Worm (Caenorhabditis elegans) whole organism, late embryonic: Measurements from ENCODE around the gene F13H8.11.

Experiments
- C38D4.7 ChIP-seq: fragments of 200-800 bp; sonication (Bioruptor generic); optimal IDR thresholded peaks from 2 replicates; lab custom pipeline; 2018; ENCODE audit warnings: mild to moderate bottlenecking, missing genetic modification characterization, moderate library complexity, missing compliant biosample characterization
- T23F11.4 ChIP-seq: fragments of 200-800 bp; sonication (Bioruptor generic); optimal IDR thresholded peaks from 2 replicates; lab custom pipeline; 2018; ENCODE audit warnings: mild to moderate bottlenecking, missing genetic modification characterization, missing compliant biosample characterization
- Y22D7AL.16 ChIP-seq: sonication (generic microtip); optimal IDR thresholded peaks from 2 replicates; lab custom pipeline; 2016; ENCODE audit warnings: missing genetic modification characterization, missing compliant biosample characterization
- ama-1 ChIP-seq: fragments of 150-350 bp; optimal IDR thresholded peaks from 2 replicates; lab custom pipeline; 2014
- ceh-14 ChIP-seq: sonication (generic microtip); optimal IDR thresholded peaks from 2 replicates; lab custom pipeline; 2016; ENCODE audit warnings: missing genotype, missing genetic modification characterization, missing compliant biosample characterization
- ceh-2 ChIP-seq: sonication (generic microtip); optimal IDR thresholded peaks from 2 replicates; lab custom pipeline; 2016; ENCODE audit warnings: missing genotype, missing genetic modification characterization, missing compliant biosample characterization
- ceh-22 ChIP-seq: sonication (generic microtip); optimal IDR thresholded peaks from 2 replicates; lab custom pipeline; 2017; ENCODE audit warnings: missing biosample characterization, missing genetic modification characterization
- ceh-24 ChIP-seq: sonication (generic microtip); optimal IDR thresholded peaks from 2 replicates; lab custom pipeline; 2016; ENCODE audit warnings: mild to moderate bottlenecking, missing genetic modification characterization, missing compliant biosample characterization
- ceh-48 ChIP-seq: sonication (generic microtip); optimal IDR thresholded peaks from 2 replicates; lab custom pipeline; 2016; ENCODE audit warnings: missing genetic modification characterization, inconsistent platforms, missing compliant biosample characterization
- ceh-6 ChIP-seq: fragments of 200-800 bp; sonication (Bioruptor generic); optimal IDR thresholded peaks from 2 replicates; lab custom pipeline; 2018; ENCODE audit warnings: mild to moderate bottlenecking, missing genetic modification characterization, missing compliant biosample characterization
- ceh-9 ChIP-seq: sonication (generic microtip); optimal IDR thresholded peaks from 2 replicates; lab custom pipeline; 2016; ENCODE audit warnings: mild to moderate bottlenecking, missing genetic modification characterization, inconsistent platforms, missing compliant biosample characterization
- che-1 ChIP-seq: sonication (generic microtip); optimal IDR thresholded peaks from 2 replicates; lab custom pipeline; 2016; ENCODE audit warnings: mild to moderate bottlenecking, missing genetic modification characterization, missing compliant biosample characterization
- dmd-4 ChIP-seq: sonication (generic microtip); optimal IDR thresholded peaks from 2 replicates; lab custom pipeline; 2016; ENCODE audit warnings: borderline replicate concordance, missing genetic modification characterization, missing compliant biosample characterization
- dve-1 ChIP-seq: sonication (generic microtip); optimal IDR thresholded peaks from 2 replicates; lab custom pipeline; 2017; ENCODE audit warnings: antibody characterized with exemption, mild to moderate bottlenecking, missing genetic modification characterization, missing compliant biosample characterization
- elt-2 ChIP-seq: sonication (generic microtip); optimal IDR thresholded peaks from 2 replicates; lab custom pipeline; 2016; ENCODE audit warnings: missing genetic modification reagents, missing genetic modification characterization, missing compliant biosample characterization
- elt-4 ChIP-seq: sonication (generic microtip); optimal IDR thresholded peaks from 2 replicates; lab custom pipeline; 2016; ENCODE audit warnings: missing genetic modification characterization, missing compliant biosample characterization
- eyg-1 ChIP-seq: sonication (generic microtip); optimal IDR thresholded peaks from 2 replicates; lab custom pipeline; 2016; ENCODE audit warnings: missing genotype, missing genetic modification characterization, missing compliant biosample characterization
- fkh-10 ChIP-seq: fragments of 150-350 bp; optimal IDR thresholded peaks from 2 replicates; lab custom pipeline; 2014; ENCODE audit warnings: missing biosample characterization, missing genetic modification reagents, missing genetic modification characterization
- hlh-13 ChIP-seq: fragments of 200-800 bp; sonication (Bioruptor generic); optimal IDR thresholded peaks from 2 replicates; lab custom pipeline; 2018; ENCODE audit warnings: mild to moderate bottlenecking, missing genetic modification characterization, missing compliant biosample characterization
- hlh-15 ChIP-seq: sonication (generic microtip); optimal IDR thresholded peaks from 2 replicates; lab custom pipeline; 2016; ENCODE audit warnings: missing genetic modification characterization, missing compliant biosample characterization
- hlh-6 ChIP-seq: sonication (generic microtip); optimal IDR thresholded peaks from 2 replicates; lab custom pipeline; 2016; ENCODE audit warnings: missing genotype, missing genetic modification characterization, missing compliant biosample characterization
- lim-6 ChIP-seq: sonication (generic microtip); optimal IDR thresholded peaks from 2 replicates; lab custom pipeline; 2016; ENCODE audit warnings: missing genetic modification characterization, missing compliant biosample characterization
- lin-11 ChIP-seq: fragments of 200-800 bp; sonication (Bioruptor generic); optimal IDR thresholded peaks from 2 replicates; lab custom pipeline; 2018; ENCODE audit warnings: mild to moderate bottlenecking, missing genetic modification characterization, missing compliant biosample characterization
- mec-3 ChIP-seq: sonication (generic microtip); optimal IDR thresholded peaks from 2 replicates; lab custom pipeline; 2016; ENCODE audit warnings: borderline replicate concordance, missing genetic modification characterization, missing compliant biosample characterization
- nhr-11 ChIP-seq: fragments of 150-350 bp; optimal IDR thresholded peaks from 2 replicates; lab custom pipeline; 2014; ENCODE audit warnings: missing biosample characterization, missing genetic modification characterization
- nhr-232 ChIP-seq: sonication (generic microtip); optimal IDR thresholded peaks from 2 replicates; lab custom pipeline; 2016; ENCODE audit warnings: missing genetic modification characterization, missing compliant biosample characterization
- npax-4 ChIP-seq: sonication (generic microtip); optimal IDR thresholded peaks from 2 replicates; lab custom pipeline; 2016; ENCODE audit warnings: missing genetic modification characterization, missing compliant biosample characterization
- pax-1 ChIP-seq: fragments of 150-350 bp; optimal IDR thresholded peaks from 2 replicates; lab custom pipeline; 2014; ENCODE audit warnings: missing biosample characterization, missing genetic modification characterization
- pha-4 ChIP-seq: fragments of 150-350 bp; optimal IDR thresholded peaks from 2 replicates; lab custom pipeline; 2018; ENCODE audit warnings: missing biosample characterization, missing genetic modification reagents, missing genetic modification characterization
- ref-2 ChIP-seq: sonication (generic microtip); optimal IDR thresholded peaks from 2 replicates; lab custom pipeline; 2016; ENCODE audit warnings: missing genetic modification characterization, missing compliant biosample characterization
- rnt-1 ChIP-seq: sonication (generic microtip); optimal IDR thresholded peaks from 2 replicates; lab custom pipeline; 2016; ENCODE audit warnings: missing genetic modification characterization, missing compliant biosample characterization
- sdc-2 ChIP-seq: sonication (generic microtip); optimal IDR thresholded peaks from 2 replicates; lab custom pipeline; 2016; ENCODE audit warnings: missing genotype, missing genetic modification characterization, missing compliant biosample characterization
- sox-2 ChIP-seq: fragments of 200-800 bp; sonication (Bioruptor generic); IDR thresholded peaks from 2 replicates; pipeline ENCODE4 v1.3.6; 2022; ENCODE audit warnings: missing genetic modification reagents, missing genetic modification characterization, missing compliant biosample characterization
- sox-4 ChIP-seq: sonication (generic microtip); optimal IDR thresholded peaks from 2 replicates; lab custom pipeline; 2017; ENCODE audit warnings: mild to moderate bottlenecking, missing genetic modification characterization, inconsistent platforms, missing compliant biosample characterization
- ttx-3 ChIP-seq: sonication (generic microtip); optimal IDR thresholded peaks from 2 replicates; lab custom pipeline; 2016; ENCODE audit warnings: missing genetic modification reagents, missing genetic modification characterization, missing compliant biosample characterization
- unc-3 ChIP-seq, 2 experiments: fragments of 200-800 bp in 1 of 2; sonication (Bioruptor generic) in 1 of 2; sonication (generic microtip) in 1 of 2; conservative IDR thresholded peaks in 1 of 2; optimal IDR thresholded peaks in 1 of 2; 2 replicates each; pipeline versions ENCODE4 v1.3.6 to Lab custom; 2016 to 2022; ENCODE audit warnings: missing compliant biosample characterization in 2 of 2, missing genetic modification characterization in 2 of 2, missing genetic modification reagents in 1 of 2
- unc-42 ChIP-seq: sonication (generic microtip); optimal IDR thresholded peaks from 2 replicates; lab custom pipeline; 2016; ENCODE audit warnings: missing genotype, missing genetic modification characterization, missing compliant biosample characterization
- ztf-16 ChIP-seq: sonication (generic microtip); optimal IDR thresholded peaks from 2 replicates; lab custom pipeline; 2017; ENCODE audit warnings: missing genetic modification characterization, missing compliant biosample characterization

Gene F13H8.11

ce11 chrII:6269805-6270414 lies 10.1 kb upstream of the F13H8.11 start, which contains the start of gene F13H8.2 (continued):
- TF ChIP-seq mec-3 (tag; lab: Kevin White, UChicago) (no peak), Y22D7AL.16 (no peak), ceh-2 (peak; percentile 40), npax-4 (tag; lab: Kevin White, UChicago) (no peak), che-1 (tag; lab: Kevin White, UChicago) (no peak), sdc-2 (tag; lab: Kevin White, UChicago) (no peak), lin-11 (tag; lab: Kevin White, UChicago) (no peak), dve-1 (tag; lab: Kevin White, UChicago) (no peak), ref-2 (tag; lab: Kevin White, UChicago) (peak; percentile 71), ceh-14 (tag; lab: Kevin White, UChicago) (peak; percentile 57), unc-3 (GFP tag; conservative IDR thresholded peaks at IDR 0.05; lab: Robert Waterston, UW) (no peak; the same call in 1 of the 2 replicates), unc-3 (tag; optimal IDR thresholded peaks at IDR 0.05; lab: Kevin White, UChicago) (no peak), elt-2 (tag; lab: Kevin White, UChicago) (peak; percentile 25), rnt-1 (peak; percentile 31), ceh-24 (tag; lab: Kevin White, UChicago) (no peak), hlh-13 (GFP tag; lab: Kevin White, UChicago) (no peak), dmd-4 (no peak), ttx-3 (tag; lab: Kevin White, UChicago) (no peak), T23F11.4 (GFP tag; lab: Kevin White, UChicago) (no peak), ceh-48 (tag; lab: Kevin White, UChicago) (peak; percentile 18), C38D4.7 (GFP tag; lab: Kevin White, UChicago) (no peak), elt-4 (tag; lab: Kevin White, UChicago) (no peak), ceh-9 (tag; lab: Kevin White, UChicago) (no peak), hlh-6 (tag; lab: Kevin White, UChicago) (no peak), hlh-15 (tag; lab: Kevin White, UChicago) (no peak), fkh-10 (GFP tag; lab: Kevin White, UChicago) (no peak), nhr-232 (no peak), ztf-16 (tag; lab: Kevin White, UChicago) (no peak), nhr-11 (tag; lab: Kevin White, UChicago) (no peak), lim-6 (tag; lab: Kevin White, UChicago) (no peak), pha-4 (tag; lab: Kevin White, UChicago) (no peak), ceh-6 (GFP tag; lab: Kevin White, UChicago) (no peak), sox-2 (GFP tag; lab: Robert Waterston, UW) (peak; percentile 7; the same call in 1 of the 2 replicates), unc-42 (tag; lab: Kevin White, UChicago) (peak; percentile 79)

- no peak for TF ChIP-seq ama-1 (lab: Kevin White, UChicago)
- no peak for TF ChIP-seq nhr-11 (tag; lab: Kevin White, UChicago)
Observed at ce11 chrII:6267983-6268382, 8.2 kb upstream of the F13H8.11 start, which contains the start of gene F13H8.8. TSS of gene F13H8.8 (minus strand) at chrII:6268083.

- TF ChIP-seq eyg-1: no peak
- TF ChIP-seq T23F11.4 (GFP tag; lab: Kevin White, UChicago): no peak
- no peak for TF ChIP-seq nhr-11 (tag; lab: Kevin White, UChicago)
- TF ChIP-seq rnt-1: no peak
- TF ChIP-seq pax-1 (tag; lab: Kevin White, UChicago): no peak
- no peak for TF ChIP-seq sox-4
- no peak for TF ChIP-seq elt-2 (tag; lab: Kevin White, UChicago)
- no peak for TF ChIP-seq nhr-232
- TF ChIP-seq ceh-22: no peak
Observed at ce11 chrII:6263685-6264084, 3.9 kb upstream of the F13H8.11 start, which contains the start of gene F13H8.3. TSS of gene F13H8.3 (plus strand) at chrII:6263985.
